Fruit fly (Drosophila melanogaster) whole organism, embryonic: ENCODE data around the gene CG8419.
A peak's percentile ranks its signal among the peaks of the same experiment; 100 is the strongest.

Experiments
- Adf1 ChIP-seq: fragments of 200-800 bp; sonication (Bioruptor generic); IDR thresholded peaks from 2 replicates; pipeline ENCODE4 v1.3.6; 2022; ENCODE audit warnings: missing biosample characterization, missing genetic modification characterization
- B-H2 ChIP-seq: fragments of 200-800 bp; sonication (Bioruptor generic); optimal IDR thresholded peaks from 2 replicates; lab custom pipeline; 2018; ENCODE audit warnings: missing biosample characterization, mild to moderate bottlenecking, missing genetic modification characterization
- Bgb ChIP-seq: fragments of 200-800 bp; sonication (Bioruptor generic); IDR thresholded peaks from 2 replicates; pipeline ENCODE4 v1.3.6; 2022; ENCODE audit warnings: missing biosample characterization, missing genetic modification characterization; ENCODE audit not compliant: partially characterized antibody
- CG10543 ChIP-seq: fragments of 200-800 bp; sonication (Bioruptor generic); optimal IDR thresholded peaks from 3 replicates; lab custom pipeline; 2017; ENCODE audit warnings: missing biosample characterization, mild to moderate bottlenecking, missing genetic modification characterization, moderate library complexity
- CG10979 ChIP-seq: fragments of 200-800 bp; sonication (Bioruptor generic); optimal IDR thresholded peaks from 2 replicates; lab custom pipeline; 2018; ENCODE audit warnings: missing biosample characterization, mild to moderate bottlenecking, missing genetic modification characterization, moderate library complexity
- CG13287 ChIP-seq: fragments of 200-800 bp; sonication (Bioruptor generic); IDR thresholded peaks from 2 replicates; pipeline ENCODE4 v1.3.6; 2022; ENCODE audit warnings: missing biosample characterization, missing genetic modification characterization; ENCODE audit not compliant: partially characterized antibody
- CG16779 ChIP-seq: fragments of 200-800 bp; sonication (Bioruptor generic); IDR thresholded peaks from 2 replicates; pipeline ENCODE4 v1.3.6; 2022; ENCODE audit warnings: missing biosample characterization, missing genetic modification characterization
- CG17802 ChIP-seq: fragments of 200-800 bp; sonication (Bioruptor generic); optimal IDR thresholded peaks from 2 replicates; lab custom pipeline; 2018; ENCODE audit warnings: missing biosample characterization, mild to moderate bottlenecking, missing genetic modification characterization, moderate library complexity
- CG17912 ChIP-seq: fragments of 200-800 bp; sonication (Bioruptor generic); optimal IDR thresholded peaks from 2 replicates; lab custom pipeline; 2018; ENCODE audit warnings: missing biosample characterization, mild to moderate bottlenecking, missing genetic modification characterization
- CG18764 ChIP-seq: fragments of 200-800 bp; sonication (Bioruptor generic); optimal IDR thresholded peaks from 3 replicates; lab custom pipeline; 2016; ENCODE audit warnings: missing biosample characterization, missing genetic modification characterization
- CG2712 ChIP-seq: fragments of 200-800 bp; optimal IDR thresholded peaks from 3 replicates; lab custom pipeline; 2019; ENCODE audit warnings: missing biosample characterization, mild to moderate bottlenecking, missing genetic modification characterization, moderate library complexity
- CG4617 ChIP-seq: fragments of 200-800 bp; sonication (Bioruptor generic); optimal IDR thresholded peaks from 3 replicates; lab custom pipeline; 2016; ENCODE audit warnings: missing biosample characterization, missing genetic modification characterization, borderline replicate concordance
- CG4707 ChIP-seq: fragments of 200-800 bp; sonication (Bioruptor generic); optimal IDR thresholded peaks from 2 replicates; lab custom pipeline; 2018; ENCODE audit warnings: missing biosample characterization, mild to moderate bottlenecking, missing genetic modification characterization, moderate library complexity
- CG6175 ChIP-seq: fragments of 200-800 bp; sonication (Bioruptor generic); IDR thresholded peaks from 3 replicates; pipeline ENCODE4 v1.3.6; 2022; ENCODE audit warnings: missing biosample characterization, missing genetic modification characterization
- CG7786 ChIP-seq: fragments of 200-800 bp; sonication (Bioruptor generic); optimal IDR thresholded peaks from 2 replicates; lab custom pipeline; 2016; ENCODE audit warnings: missing biosample characterization, missing genetic modification characterization
- CG7839 ChIP-seq: fragments of 200-800 bp; sonication (Bioruptor generic); optimal IDR thresholded peaks from 3 replicates; lab custom pipeline; 2018; ENCODE audit warnings: missing biosample characterization, mild to moderate bottlenecking, missing genetic modification characterization, moderate library complexity
- CG8924 ChIP-seq: fragments of 200-800 bp; optimal IDR thresholded peaks from 3 replicates; lab custom pipeline; 2019; ENCODE audit warnings: missing biosample characterization, mild to moderate bottlenecking, missing genetic modification characterization, moderate library complexity
- CTCF ChIP-seq: fragments of 200-800 bp; sonication (Bioruptor generic); optimal IDR thresholded peaks from 2 replicates; lab custom pipeline; 2017; ENCODE audit warnings: missing biosample characterization, mild to moderate bottlenecking, missing genetic modification characterization, moderate library complexity
- Dbx ChIP-seq: fragments of 200-800 bp; sonication (Bioruptor generic); IDR thresholded peaks from 3 replicates; pipeline ENCODE4 v1.3.6; 2022; ENCODE audit warnings: missing biosample characterization, missing genetic modification characterization
- Drgx ChIP-seq: fragments of 200-800 bp; sonication (Bioruptor generic); IDR thresholded peaks from 2 replicates; pipeline ENCODE4 v1.3.6; 2022; ENCODE audit warnings: missing biosample characterization, missing genetic modification characterization
- HLHmδ ChIP-seq: fragments of 200-800 bp; sonication (Bioruptor generic); optimal IDR thresholded peaks from 2 replicates; lab custom pipeline; 2018; ENCODE audit warnings: missing biosample characterization, mild to moderate bottlenecking, missing genetic modification characterization, moderate library complexity
- Med ChIP-seq: fragments of 200-800 bp; sonication (Bioruptor generic); peaks from one replicate; lab custom pipeline; 2016; ENCODE audit warnings: missing biosample characterization, missing genetic modification characterization, mild to moderate bottlenecking, inconsistent platforms, moderate library complexity
- NFAT ChIP-seq: fragments of 200-800 bp; sonication (Bioruptor generic); IDR thresholded peaks from 2 replicates; pipeline ENCODE4 v1.3.6; 2022; ENCODE audit warnings: missing biosample characterization, missing genetic modification characterization
- Nf-YA ChIP-seq: fragments of 200-800 bp; sonication (Bioruptor generic); IDR thresholded peaks from 2 replicates; pipeline ENCODE4 v1.3.6; 2022; ENCODE audit warnings: missing biosample characterization, missing genetic modification characterization
- Rfx ChIP-seq: fragments of 200-800 bp; sonication (Bioruptor generic); IDR thresholded peaks from 2 replicates; pipeline ENCODE4 v1.3.6; 2022; ENCODE audit warnings: missing biosample characterization, missing genetic modification characterization
- Scr ChIP-seq: fragments of 200-800 bp; sonication (Bioruptor generic); IDR thresholded peaks from 2 replicates; pipeline ENCODE4 v1.3.6; 2022; ENCODE audit warnings: missing biosample characterization, missing genetic modification characterization; ENCODE audit not compliant: partially characterized antibody
- TFAM ChIP-seq: fragments of 200-800 bp; sonication (Bioruptor generic); optimal IDR thresholded peaks from 2 replicates; lab custom pipeline; 2017; ENCODE audit warnings: missing biosample characterization, missing genetic modification characterization, inconsistent platforms
- bowl ChIP-seq: fragments of 200-800 bp; sonication (Bioruptor generic); IDR thresholded peaks from 2 replicates; pipeline ENCODE4 v1.3.6; 2022; ENCODE audit warnings: missing biosample characterization, missing genetic modification characterization
- chinmo ChIP-seq: fragments of 200-800 bp; sonication (Bioruptor generic); IDR thresholded peaks from 4 replicates; pipeline ENCODE4 v1.3.6; 2022; ENCODE audit warnings: missing biosample characterization, missing genetic modification characterization; ENCODE audit not compliant: partially characterized antibody
- crol ChIP-seq: fragments of 200-800 bp; sonication (Bioruptor generic); IDR thresholded peaks from 2 replicates; pipeline ENCODE4 v1.3.6; 2022; ENCODE audit warnings: missing biosample characterization, missing genetic modification characterization
- da ChIP-seq: fragments of 200-800 bp; sonication (Bioruptor generic); optimal IDR thresholded peaks from 2 replicates; lab custom pipeline; 2016; ENCODE audit warnings: missing biosample characterization, missing genetic modification characterization
- dmrt11E ChIP-seq: fragments of 200-800 bp; sonication (Bioruptor generic); optimal IDR thresholded peaks from 3 replicates; lab custom pipeline; 2018; ENCODE audit warnings: missing biosample characterization, mild to moderate bottlenecking, missing genetic modification characterization, moderate library complexity
- dpn ChIP-seq, 2 experiments: fragments of 200-800 bp; sonication (Bioruptor generic); optimal IDR thresholded peaks; 3 replicates each; lab custom pipeline; 2016; ENCODE audit warnings: missing biosample characterization in 2 of 2, missing genetic modification characterization in 2 of 2
- ftz-f1 ChIP-seq: fragments of 200-800 bp; sonication (Bioruptor generic); optimal IDR thresholded peaks from 2 replicates; lab custom pipeline; 2016; ENCODE audit warnings: missing biosample characterization, missing genetic modification characterization
- gcm ChIP-seq: fragments of 200-800 bp; sonication (Bioruptor generic); optimal IDR thresholded peaks from 2 replicates; lab custom pipeline; 2019; ENCODE audit warnings: missing biosample characterization, mild to moderate bottlenecking, missing genetic modification characterization, moderate library complexity
- inv ChIP-seq: fragments of 200-800 bp; sonication (Bioruptor generic); IDR thresholded peaks from 2 replicates; pipeline ENCODE4 v1.3.6; 2022; ENCODE audit warnings: missing biosample characterization, missing genetic modification characterization; ENCODE audit not compliant: partially characterized antibody
- jigr1 ChIP-seq: fragments of 200-800 bp; sonication (Bioruptor generic); IDR thresholded peaks from 3 replicates; pipeline ENCODE4 v1.3.6; 2022; ENCODE audit warnings: missing biosample characterization, missing genetic modification characterization
- klu ChIP-seq: fragments of 200-800 bp; sonication (Bioruptor generic); IDR thresholded peaks from 2 replicates; pipeline ENCODE4 v1.3.6; 2022; ENCODE audit warnings: missing biosample characterization, missing genetic modification characterization
- mirr ChIP-seq: fragments of 200-800 bp; sonication (Bioruptor generic); optimal IDR thresholded peaks from 3 replicates; lab custom pipeline; 2018; ENCODE audit warnings: missing biosample characterization, mild to moderate bottlenecking, missing genetic modification characterization
- rib ChIP-seq: fragments of 200-800 bp; sonication (Bioruptor generic); IDR thresholded peaks from 2 replicates; pipeline ENCODE4 v1.3.6; 2022; ENCODE audit warnings: missing biosample characterization, missing genetic modification characterization
- schlank ChIP-seq: fragments of 200-800 bp; sonication (Bioruptor generic); optimal IDR thresholded peaks from 2 replicates; lab custom pipeline; 2018; ENCODE audit warnings: missing biosample characterization, mild to moderate bottlenecking, missing genetic modification characterization
- sisA ChIP-seq: fragments of 200-800 bp; sonication (Bioruptor generic); IDR thresholded peaks from 2 replicates; pipeline ENCODE4 v1.3.6; 2022; ENCODE audit warnings: missing biosample characterization, missing genetic modification characterization
- sob ChIP-seq: fragments of 200-800 bp; sonication (Bioruptor generic); IDR thresholded peaks from 2 replicates; pipeline ENCODE4 v1.3.6; 2022; ENCODE audit warnings: missing biosample characterization, missing genetic modification characterization
- sr ChIP-seq: fragments of 200-800 bp; sonication (Bioruptor generic); IDR thresholded peaks from 3 replicates; pipeline ENCODE4 v1.3.6; 2022; ENCODE audit warnings: missing biosample characterization, missing genetic modification characterization
- unc-4 ChIP-seq: fragments of 200-800 bp; sonication (Bioruptor generic); IDR thresholded peaks from 2 replicates; pipeline ENCODE4 v1.3.6; 2022; ENCODE audit warnings: missing biosample characterization, missing genetic modification characterization; ENCODE audit not compliant: partially characterized antibody

Gene CG8419

DNA sequence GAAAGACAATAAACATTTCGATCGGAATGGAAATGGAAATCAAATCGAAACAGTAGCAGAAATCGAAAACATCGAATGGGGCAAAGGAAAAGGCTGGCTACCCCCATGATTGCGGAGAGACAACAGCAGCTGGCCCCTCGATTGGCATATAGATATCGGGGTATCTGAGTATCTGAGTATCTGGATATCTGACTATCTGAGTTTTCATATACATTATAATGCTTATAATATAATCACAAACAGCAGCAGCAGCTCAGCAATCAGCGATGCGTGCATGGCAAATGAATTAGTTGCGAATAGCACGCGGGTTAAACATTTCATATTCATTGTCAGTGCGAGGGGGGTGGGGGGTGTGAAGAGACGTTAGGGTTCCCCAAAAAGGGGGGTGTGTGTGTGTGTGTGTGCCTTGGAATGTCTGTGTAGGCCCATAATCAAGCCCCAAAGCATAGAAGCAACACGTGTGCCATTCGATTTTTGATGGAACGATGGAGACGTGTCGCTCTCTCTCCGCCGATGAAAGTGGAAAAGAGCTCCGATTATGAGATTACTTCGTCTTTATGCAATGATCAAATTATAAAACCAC, 35.3 kb upstream of the CG8419 start (continued):
- TF ChIP-seq da (GFP tag; lab: Kevin White, UChicago): no peak
- TF ChIP-seq CG17802 (tag; lab: Kevin White, UChicago): no peak
- TF ChIP-seq, all 482 proteins: peak for 15

DNA sequence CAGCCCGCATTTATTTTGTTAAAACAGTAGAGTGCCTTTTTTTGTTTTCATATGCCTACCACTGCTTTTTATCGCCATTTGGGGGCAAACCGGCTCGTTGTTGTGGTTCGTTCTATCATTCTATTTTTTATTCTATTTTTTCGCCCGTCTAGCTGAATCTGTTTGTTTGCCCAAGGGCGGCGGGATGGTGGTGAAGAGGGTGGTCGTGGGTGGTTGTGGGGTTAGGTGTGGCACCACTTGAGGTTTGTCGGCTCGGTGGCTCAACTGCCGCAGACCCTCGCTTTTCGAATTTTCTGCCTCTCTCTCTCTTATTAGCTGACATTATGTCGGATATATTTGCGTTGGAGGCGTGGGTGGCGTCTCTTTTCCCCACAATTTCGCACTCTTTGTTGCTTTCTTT, 34.4 kb upstream of the CG8419 start:
- TF ChIP-seq ftz-f1 (GFP tag; lab: Kevin White, UChicago) (peak; percentile 69), HLHmδ (GFP tag; lab: Kevin White, UChicago) (no peak), Dbx (GFP tag; lab: Robert Waterston, UW) (0 out of 3 replicates have a peak, but pooled peaks have one; percentile 29), chinmo (GFP tag; lab: Robert Waterston, UW) (0 out of 4 replicates have a peak, but pooled peaks have one; percentile 64), unc-4 (no peak), rib (GFP tag; lab: Robert Waterston, UW) (peak; percentile 73; the same call in 1 of the 2 replicates), CG7839 (tag; lab: Kevin White, UChicago) (no peak), NFAT (0 out of 2 replicates have a peak, but pooled peaks have one; percentile 8), schlank (tag; lab: Kevin White, UChicago) (peak; percentile 11), Med (GFP tag; lab: Kevin White, UChicago) (peak; percentile 78), CG13287 (GFP tag; lab: Robert Waterston, UW) (peak; percentile 23; the same call in 1 of the 2 replicates), CG7786 (GFP tag; lab: Kevin White, UChicago) (no peak), klu (GFP tag; lab: Robert Waterston, UW) (peak; percentile 49), jigr1 (no peak), CG10543 (GFP tag; lab: Kevin White, UChicago) (peak; percentile 63), TFAM (GFP tag; lab: Kevin White, UChicago) (no peak), gcm (GFP tag; lab: Kevin White, UChicago) (peak; percentile 79), CG6175 (peak; percentile 93), Drgx (0 out of 2 replicates have a peak, but pooled peaks have one; percentile 20), crol (peak; percentile 83), sob (no peak), CG8924 (tag; lab: Kevin White, UChicago) (no peak), sr (GFP tag; lab: Robert Waterston, UW) (peak; percentile 79; the same call in 2 of the 3 replicates), CG2712 (tag; lab: Kevin White, UChicago) (no peak), B-H2 (GFP tag; lab: Kevin White, UChicago) (peak; percentile 2), Bgb (peak; percentile 38; the same call in 1 of the 2 replicates), mirr (peak; percentile 37), Rfx (GFP tag; lab: Robert Waterston, UW) (0 out of 2 replicates have a peak, but pooled peaks have one; percentile 7), Adf1 (peak; percentile 12; the same call in 1 of the 2 replicates), Scr (peak; percentile 17; the same call in 1 of the 2 replicates)

DNA sequence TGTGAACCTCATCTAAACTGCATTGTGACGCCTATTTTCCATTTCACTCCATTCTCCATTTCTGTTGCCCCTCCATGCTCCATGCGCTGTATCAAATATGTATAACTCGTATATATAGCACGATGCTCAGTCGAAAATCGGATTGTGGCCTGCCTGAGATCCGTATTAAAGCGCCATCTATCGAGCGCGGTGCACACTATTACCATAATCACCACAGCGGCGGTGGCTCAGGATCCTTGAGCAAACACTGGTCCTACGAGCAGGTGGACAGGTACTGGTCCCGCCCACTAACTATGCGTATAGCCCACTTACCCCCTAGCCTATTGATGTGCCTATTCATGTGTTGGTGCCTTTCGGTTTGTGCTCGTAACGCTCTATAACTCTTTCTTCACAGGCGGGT, 21.0 kb upstream of the CG8419 start:
- TF ChIP-seq CG17912: no peak
- no peak for TF ChIP-seq CG18764 (GFP tag; lab: Kevin White, UChicago)
- TF ChIP-seq CG4617: no peak
- no peak for TF ChIP-seq CG10979 (tag; lab: Kevin White, UChicago)
- no peak for TF ChIP-seq Nf-YA (GFP tag; lab: Robert Waterston, UW)
- TF ChIP-seq inv (GFP tag; lab: Robert Waterston, UW): no peak
- TF ChIP-seq dmrt11E (tag; lab: Kevin White, UChicago): no peak
- peak; percentile 20; the same call in 1 of the 2 replicates for TF ChIP-seq CG16779 (GFP tag; lab: Robert Waterston, UW)
- 0 out of 2 replicates have a peak, but pooled peaks have one; percentile 18 for TF ChIP-seq bowl
- TF ChIP-seq CG4707 (GFP tag; lab: Kevin White, UChicago): no peak
- TF ChIP-seq CTCF (GFP tag; lab: Kevin White, UChicago): peak; percentile 80
- TF ChIP-seq dpn (GFP tag; optimal IDR thresholded peaks at IDR 0.05; lab: Kevin White, UChicago): no peak
- no peak for TF ChIP-seq sisA
- TF ChIP-seq sr (GFP tag; lab: Robert Waterston, UW): no peak
